Fruit fly (Drosophila melanogaster): ENCODE measurements around the gene nmd.

dm6 chr2L:10255725-10256158 is 48.0 kb downstream of the nmd start, which contains the start of gene CG5676:
- TF ChIP-seq CTCF (optimal IDR thresholded peaks at IDR 0.05): no peak
- TF ChIP-seq CG8478 (optimal IDR thresholded peaks at IDR 0.05): no peak

Data from S2 (cell line).